Fruit fly (Drosophila melanogaster) S2 (cell line): Measurements from ENCODE around the gene CG11267.

Experiments
- CG8478 ChIP-seq: fragments of >200 bp; optimal IDR thresholded peaks from 2 replicates; lab custom pipeline; 2018
- CTCF ChIP-seq, 2 experiments: fragments of >200 bp; optimal IDR thresholded peaks; 2 replicates each; lab custom pipeline; 2018

DNA sequence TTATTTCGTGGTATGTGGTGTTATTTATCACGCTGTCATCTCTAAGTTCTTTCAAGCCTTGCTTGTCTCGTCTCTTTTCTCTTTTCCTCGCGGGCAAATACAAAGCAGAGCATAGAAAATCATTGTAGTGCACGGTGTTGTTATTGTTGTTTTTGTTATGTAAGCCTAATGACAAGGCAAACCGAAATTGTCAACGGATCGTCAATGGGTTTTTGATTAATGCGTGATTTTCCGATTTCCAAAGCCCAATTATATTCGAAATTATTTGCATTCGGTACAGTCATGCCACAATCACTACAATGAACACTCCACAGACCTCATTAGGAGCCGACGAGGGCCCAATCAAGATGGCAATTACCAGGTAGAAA, 17.0 kb downstream of the CG11267 start:
- TF ChIP-seq CG8478 (lab: Kevin White, UChicago) (no peak), CTCF (optimal IDR thresholded peaks at IDR 0.05; lab: Kevin White, UChicago) (no peak)
